Fruit fly (Drosophila melanogaster): ENCODE results near the gene Dyro.

DNA sequence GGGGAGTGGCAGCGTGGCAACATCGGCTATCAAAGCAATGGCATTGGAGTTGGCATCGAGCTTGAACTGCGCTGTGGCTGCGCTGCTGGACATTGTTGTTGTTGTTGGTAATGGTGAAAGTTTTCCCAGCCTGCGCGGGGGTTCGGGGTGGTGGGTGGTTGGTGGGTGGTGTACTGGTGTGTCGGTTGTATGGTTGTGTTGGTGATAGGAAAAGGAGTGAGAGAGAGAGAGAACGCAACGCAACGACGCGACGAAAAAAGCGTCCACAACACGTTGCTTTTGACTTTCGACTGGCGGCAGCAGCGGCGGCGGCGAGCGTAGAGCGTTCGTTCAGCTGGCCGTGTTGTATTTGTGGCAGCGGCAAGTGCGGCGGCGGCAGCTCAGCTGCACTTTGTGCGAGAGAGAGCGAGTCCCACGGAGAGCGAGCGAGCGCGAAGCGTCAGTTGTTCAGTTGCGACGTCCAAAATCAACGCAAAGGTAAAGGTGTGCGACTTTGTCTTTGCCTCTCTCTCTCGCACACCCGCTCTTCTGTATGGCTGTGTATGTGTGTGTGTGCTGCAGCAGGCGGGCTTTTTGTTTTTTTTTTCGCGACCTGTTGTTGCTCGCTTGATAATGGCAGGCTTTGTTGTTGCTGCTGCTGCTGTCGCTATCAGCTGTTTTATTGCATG, 1.1 kb downstream of the Dyro start:
- TF ChIP-seq CG8478 (optimal IDR thresholded peaks at IDR 0.05) (no peak), CTCF (optimal IDR thresholded peaks at IDR 0.05) (no peak)

All from S2 (cell line).